Worm (Caenorhabditis elegans) whole organism, L4/young adult: ENCODE data around the gene npr-9.

ENCODE experiments used
- W03F9.2 ChIP-seq: fragments of 150-350 bp; optimal IDR thresholded peaks from 2 replicates; lab custom pipeline; 2014; ENCODE audit warnings: missing biosample characterization, missing genetic modification characterization
- dao-5 ChIP-seq: sonication (generic microtip); optimal IDR thresholded peaks from 2 replicates; lab custom pipeline; 2016; ENCODE audit warnings: missing genotype, missing genetic modification characterization, moderate library complexity, missing compliant biosample characterization
- him-1 ChIP-seq: sonication (generic microtip); optimal IDR thresholded peaks from 2 replicates; lab custom pipeline; 2016; ENCODE audit warnings: missing genotype, missing genetic modification reagents, missing genetic modification characterization, missing compliant biosample characterization

- no peak for TF ChIP-seq W03F9.2 (tag; lab: Kevin White, UChicago)
- no peak for TF ChIP-seq him-1 (tag; lab: Kevin White, UChicago)
- no peak for TF ChIP-seq dao-5 (tag; lab: Kevin White, UChicago)
Observed at ce11 chrX:11337783-11338182, 8.3 kb downstream of the npr-9 start, which contains the start of gene gcy-9.
